Fruit fly (Drosophila melanogaster): Measurements from ENCODE around the gene CG13285.

Gene CG13285

DNA sequence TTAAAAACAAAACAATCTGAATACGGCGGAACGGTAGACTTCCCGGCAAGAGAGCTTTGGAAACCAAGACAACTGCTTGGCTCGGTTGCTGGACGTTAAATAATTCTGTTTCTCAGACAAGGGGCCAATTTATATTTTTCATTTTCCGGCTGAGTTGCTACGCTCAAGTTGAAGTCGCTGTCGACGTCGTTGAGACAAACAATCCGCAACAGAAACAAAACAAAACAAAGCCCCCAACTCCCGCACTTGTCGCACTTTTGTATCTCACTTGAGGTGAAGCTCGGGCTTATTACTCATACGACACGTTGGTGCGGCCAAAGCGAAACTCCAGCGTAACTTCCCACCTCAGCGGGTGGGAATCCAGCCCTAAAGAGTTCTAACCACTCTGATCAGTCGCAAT is at the start of gene CG13285:
TSS of gene CG13285 (minus strand) at position 101 of the 400 bp plus-strand sequence.
- TF ChIP-seq CG8478 (optimal IDR thresholded peaks at IDR 0.05) (no peak), CTCF (optimal IDR thresholded peaks at IDR 0.05) (no peak)

DNA sequence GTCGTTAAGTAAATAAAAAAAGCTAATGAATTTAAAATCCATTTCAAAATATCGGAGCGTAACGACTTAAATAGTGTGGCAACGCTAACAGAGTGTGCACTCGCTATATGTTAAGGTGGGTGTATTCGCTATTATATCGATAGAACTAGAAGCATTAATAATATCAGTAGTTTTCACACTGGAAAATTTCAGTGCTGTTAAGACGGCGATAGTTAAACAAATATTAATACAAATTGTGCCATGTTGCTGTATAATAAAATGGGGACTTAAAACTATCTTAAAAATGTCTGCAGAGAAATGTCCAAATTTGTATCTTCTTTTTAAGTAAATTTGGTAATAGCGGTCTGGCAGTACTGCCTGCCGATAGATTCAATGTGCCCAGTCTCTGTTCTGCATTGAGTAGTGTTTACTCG is 47.7 kb upstream of the CG13285 start:
- TF ChIP-seq CG8478 (optimal IDR thresholded peaks at IDR 0.05), result no peak
- TF ChIP-seq CTCF (optimal IDR thresholded peaks at IDR 0.05), result peak in 1 of 2 experiments; percentile 56

DNA sequence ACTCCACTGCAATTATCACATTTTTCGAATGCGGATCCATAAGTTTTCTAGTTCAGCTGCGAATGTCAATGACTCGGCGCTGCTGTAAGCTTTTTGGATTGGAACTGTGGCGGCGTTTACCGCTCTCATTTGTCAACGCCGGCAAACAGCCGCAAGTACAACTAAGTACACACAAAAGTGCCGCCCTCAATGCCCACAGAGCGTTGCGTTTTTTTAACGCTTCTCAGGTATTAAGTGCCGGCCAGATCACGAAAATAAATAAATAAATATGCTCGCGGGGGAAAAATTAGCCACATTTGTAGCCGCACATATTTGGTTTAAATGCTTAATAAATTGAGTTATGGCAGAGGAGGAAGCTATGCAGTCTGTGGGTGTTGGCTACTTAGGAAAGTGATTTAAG is 46.0 kb upstream of the CG13285 start:
- no peak for TF ChIP-seq CG8478 (optimal IDR thresholded peaks at IDR 0.05)
- TF ChIP-seq CTCF (optimal IDR thresholded peaks at IDR 0.05), result no peak

DNA sequence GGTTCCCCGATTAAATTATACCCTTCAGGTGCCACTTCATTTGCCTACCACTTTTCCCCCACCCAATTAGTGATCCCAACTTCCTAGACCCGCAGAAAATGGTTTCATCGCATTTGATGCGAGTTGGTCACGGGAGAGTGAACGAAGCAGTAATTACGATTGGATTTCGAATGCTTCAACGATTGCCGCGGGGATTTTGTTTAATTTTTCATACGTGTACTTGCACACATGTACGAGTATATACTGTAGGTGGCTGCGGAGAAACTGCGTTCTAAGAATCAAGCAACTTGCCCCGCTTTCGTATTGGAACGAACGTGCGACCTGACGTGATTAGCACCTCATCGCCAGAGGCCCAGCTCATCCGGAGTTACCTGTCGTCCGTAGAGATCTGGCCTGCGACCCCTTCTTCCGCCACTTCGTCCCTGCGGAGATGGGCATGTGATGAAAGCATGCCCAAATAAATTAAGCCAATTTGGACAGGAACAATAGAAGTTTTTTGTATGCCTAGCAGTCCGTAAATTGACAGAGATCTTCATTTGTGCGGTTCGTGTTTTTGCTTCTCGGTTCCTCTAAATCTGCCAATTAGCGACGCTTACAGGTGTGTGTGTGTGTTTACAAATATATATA is 45.0 kb upstream of the CG13285 start:
- TF ChIP-seq CG8478 (optimal IDR thresholded peaks at IDR 0.05) (no peak), CTCF (optimal IDR thresholded peaks at IDR 0.05) (no peak)

DNA sequence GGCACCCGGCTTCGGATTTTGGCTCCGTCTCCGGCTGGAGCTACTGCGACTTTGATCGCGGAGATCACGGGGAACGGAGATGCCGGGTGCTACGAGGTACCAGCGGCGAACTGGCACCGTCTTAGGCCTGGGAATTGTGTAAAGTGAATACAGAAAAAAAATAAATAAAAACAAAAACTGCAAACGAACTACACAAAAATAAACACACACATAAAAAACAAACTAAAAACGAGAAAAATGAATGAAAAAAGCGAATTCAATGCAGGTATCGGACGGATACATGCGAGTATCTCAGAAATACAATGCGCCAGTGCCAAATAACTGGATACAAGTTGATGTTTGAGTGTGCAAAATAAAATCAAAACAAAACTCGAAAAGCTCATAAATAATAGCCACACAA is 44.2 kb upstream of the CG13285 start:
- TF ChIP-seq CTCF (optimal IDR thresholded peaks at IDR 0.05) (no peak), CG8478 (optimal IDR thresholded peaks at IDR 0.05) (no peak)

DNA sequence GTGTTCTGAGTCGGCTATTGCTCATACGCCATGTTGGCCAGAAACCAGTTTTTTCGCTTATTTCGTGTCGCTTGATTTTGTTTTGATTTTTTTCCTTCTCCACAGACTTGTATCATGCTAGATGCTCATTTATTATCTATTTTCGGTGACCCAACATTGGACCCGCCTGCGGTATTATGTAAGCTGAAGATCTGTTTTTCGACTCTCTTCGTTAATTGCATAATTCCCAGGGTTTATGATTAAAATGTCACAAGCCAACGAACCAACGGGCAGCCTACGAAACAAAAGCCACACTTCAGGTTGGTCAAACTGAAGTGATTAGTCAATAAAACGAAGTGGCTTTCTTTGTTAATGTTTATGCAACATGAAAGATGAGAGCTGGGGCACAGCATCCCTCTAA is 43.0 kb upstream of the CG13285 start:
- no peak for TF ChIP-seq CTCF (optimal IDR thresholded peaks at IDR 0.05)
- no peak for TF ChIP-seq CG8478 (optimal IDR thresholded peaks at IDR 0.05)

DNA sequence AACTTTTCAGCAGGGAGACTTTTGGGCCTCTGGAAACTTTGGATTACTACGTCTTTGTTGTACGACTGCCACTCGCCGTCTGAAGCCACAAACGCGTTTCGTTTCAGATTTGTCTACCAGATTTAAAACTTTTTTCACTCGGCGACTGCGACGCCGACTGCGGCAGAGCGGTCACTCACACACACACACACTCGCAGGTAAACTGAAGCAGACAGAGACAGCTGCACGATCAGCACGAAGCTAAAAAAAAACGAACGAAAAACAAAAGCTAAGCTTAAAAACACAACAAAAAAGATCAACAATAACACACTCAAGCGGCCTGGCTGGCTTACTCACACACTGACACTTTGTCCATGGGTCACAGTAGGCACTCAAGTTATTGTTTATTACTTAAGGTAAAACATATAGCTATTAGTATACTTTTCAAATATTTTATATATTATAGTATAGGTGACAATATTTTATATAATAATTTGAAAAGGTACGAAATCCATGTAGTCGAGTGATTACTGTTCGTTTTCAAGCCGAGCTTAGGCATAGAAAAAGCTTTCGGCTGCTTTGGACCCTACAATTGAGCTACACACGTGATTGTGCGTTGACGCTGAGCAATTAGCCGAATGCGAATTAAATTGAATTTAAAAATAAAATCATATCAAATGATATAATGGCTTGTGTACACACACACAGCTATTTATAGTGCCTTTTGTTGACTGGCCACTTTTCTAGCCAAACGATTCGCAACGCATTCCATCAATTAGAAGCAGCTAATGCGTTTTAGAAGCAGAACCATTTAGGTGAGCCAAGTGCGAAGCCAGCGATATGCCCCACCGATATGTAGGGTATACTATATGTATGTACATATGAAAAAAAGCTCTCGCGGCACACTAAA is 41.9 kb upstream of the CG13285 start, which contains the start of gene Msr-110:
TSS of gene Msr-110 (minus strand) at position 99 of the 889 bp plus-strand sequence.
- no peak for TF ChIP-seq CTCF (optimal IDR thresholded peaks at IDR 0.05)
- no peak for TF ChIP-seq CG8478 (optimal IDR thresholded peaks at IDR 0.05)

DNA sequence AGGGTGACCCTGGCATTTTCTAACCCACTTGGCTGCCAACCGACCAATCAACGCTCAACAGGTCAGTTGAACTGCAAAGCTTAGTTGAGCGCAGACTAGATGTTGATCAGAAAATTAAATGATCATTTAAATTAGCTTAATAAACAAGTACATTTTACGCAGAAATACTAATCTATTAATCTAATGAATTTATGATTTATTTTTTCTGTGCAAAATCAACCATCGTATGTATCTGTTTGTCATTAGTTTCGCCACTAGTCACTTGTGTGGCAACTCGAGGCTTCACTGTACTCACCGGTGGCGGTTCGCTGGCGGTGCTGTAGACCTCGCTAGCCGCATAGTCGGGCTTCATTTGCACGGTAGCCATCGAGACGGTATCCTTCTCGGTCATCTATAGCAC is 41.0 kb upstream of the CG13285 start:
- TF ChIP-seq CTCF (optimal IDR thresholded peaks at IDR 0.05) (no peak), CG8478 (optimal IDR thresholded peaks at IDR 0.05) (no peak)

DNA sequence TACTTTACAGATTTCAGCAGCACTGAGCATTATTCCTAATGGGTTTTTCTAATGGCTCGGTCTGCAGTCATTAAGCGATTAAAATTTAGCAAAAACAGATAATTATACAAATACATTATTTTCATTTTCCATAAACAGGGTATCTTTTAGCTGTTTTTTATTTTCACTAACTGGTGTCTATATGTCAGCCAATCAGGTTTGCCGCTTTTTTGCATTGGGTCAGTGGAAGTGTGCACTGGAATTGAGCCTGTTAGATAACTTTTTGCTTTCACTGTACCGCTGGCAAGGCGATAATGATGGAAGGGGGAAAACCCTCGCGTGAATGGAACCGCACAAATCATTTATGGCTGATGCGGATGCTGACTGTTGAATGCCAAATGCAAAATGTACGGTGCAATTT is 40.0 kb upstream of the CG13285 start:
- TF ChIP-seq CG8478 (optimal IDR thresholded peaks at IDR 0.05) (no peak), CTCF (optimal IDR thresholded peaks at IDR 0.05) (no peak)

DNA sequence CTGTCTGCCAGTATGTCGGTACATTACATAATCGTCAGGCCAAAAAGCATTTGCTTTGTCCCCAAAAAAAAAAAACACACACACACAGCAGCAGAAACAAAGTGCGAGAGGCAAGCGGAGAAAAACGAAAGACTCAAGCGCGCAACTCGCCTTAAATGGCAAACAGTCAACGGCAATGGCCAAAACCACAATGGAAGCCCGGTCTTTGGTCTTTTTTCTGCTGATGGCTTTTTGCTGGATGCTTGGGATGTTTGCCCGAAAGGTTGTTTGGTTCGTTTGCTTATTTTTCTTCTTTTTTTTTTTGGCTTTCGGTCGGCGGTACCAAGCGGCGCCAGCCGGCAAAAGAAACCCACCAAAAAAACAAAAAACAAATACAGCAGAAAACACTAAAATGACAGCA is 35.5 kb upstream of the CG13285 start:
- TF ChIP-seq CG8478 (optimal IDR thresholded peaks at IDR 0.05) (no peak), CTCF (optimal IDR thresholded peaks at IDR 0.05) (no peak)

DNA sequence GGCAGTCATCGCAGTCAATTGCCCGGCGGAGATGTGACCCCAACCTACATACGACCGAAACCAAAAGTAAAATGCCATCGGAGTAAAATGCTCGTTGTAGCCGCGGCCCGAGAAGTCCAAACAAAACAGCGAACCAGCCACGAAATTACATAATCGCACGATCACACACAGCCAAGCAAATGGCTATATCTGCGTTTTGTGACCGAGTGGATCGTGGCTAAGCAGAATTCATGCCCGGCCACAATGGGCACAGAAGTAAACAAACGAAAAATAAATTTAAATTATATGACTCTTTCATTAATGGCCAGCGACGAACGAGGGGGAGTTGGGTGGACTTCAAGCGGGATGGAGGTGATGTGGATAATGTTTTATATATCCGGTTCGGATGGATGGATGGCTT is 34.2 kb upstream of the CG13285 start:
- TF ChIP-seq CG8478 (optimal IDR thresholded peaks at IDR 0.05), result no peak
- TF ChIP-seq CTCF (optimal IDR thresholded peaks at IDR 0.05), result no peak

DNA sequence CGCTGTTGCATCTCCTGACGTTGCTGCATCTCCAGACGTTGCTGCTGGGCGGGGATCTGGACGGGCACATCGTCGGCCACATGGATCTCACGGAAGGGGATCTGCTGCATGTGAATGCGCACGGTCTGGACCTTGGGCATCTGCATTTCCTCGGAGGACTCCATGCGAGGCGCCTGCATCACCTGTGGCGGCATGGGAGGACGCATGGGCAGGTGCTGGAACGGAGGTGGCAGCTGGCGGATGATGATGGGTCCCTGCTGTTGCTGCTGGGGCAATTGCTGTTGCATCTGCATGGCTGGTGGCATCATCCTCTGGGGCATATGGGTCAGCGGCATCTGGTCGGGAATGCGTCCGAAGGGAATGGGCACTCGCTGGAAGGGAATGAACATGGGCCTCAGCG is 32.8 kb upstream of the CG13285 start:
- TF ChIP-seq CTCF (optimal IDR thresholded peaks at IDR 0.05) (no peak), CG8478 (optimal IDR thresholded peaks at IDR 0.05) (no peak)

DNA sequence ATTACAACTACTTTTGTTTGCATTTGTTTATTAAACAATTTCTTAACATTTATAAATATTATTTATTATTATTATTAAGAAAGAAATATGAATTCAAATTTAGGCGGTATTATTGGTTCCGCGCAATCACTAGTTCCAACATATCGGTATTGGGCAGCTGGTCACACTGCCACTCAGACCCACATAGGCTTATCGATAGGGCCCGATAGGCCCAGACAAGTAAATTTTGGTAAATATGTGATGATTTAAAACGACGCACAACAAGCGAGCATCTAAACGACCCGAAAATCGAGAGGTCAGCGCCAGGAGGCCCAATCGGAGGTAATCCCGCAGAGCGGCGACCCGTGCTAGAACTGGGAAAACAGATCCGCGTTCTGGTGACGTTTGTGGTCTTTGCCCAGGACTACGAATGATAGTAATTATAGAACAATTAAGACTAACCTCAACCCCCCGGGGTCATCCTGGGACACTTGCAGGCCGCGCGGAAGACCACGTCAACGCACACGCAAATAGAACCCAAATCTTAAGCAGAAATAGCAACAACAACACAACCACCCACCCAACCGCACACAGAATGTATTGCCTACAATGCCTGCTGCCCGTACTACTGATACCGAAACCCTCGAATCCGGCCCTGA is 29.6 kb upstream of the CG13285 start, which contains the start of gene bc10:
TSS of gene bc10 (plus strand) at position 181 of the 638 bp plus-strand sequence.
- TF ChIP-seq CG8478 (optimal IDR thresholded peaks at IDR 0.05) (no peak), CTCF (optimal IDR thresholded peaks at IDR 0.05) (no peak)

DNA sequence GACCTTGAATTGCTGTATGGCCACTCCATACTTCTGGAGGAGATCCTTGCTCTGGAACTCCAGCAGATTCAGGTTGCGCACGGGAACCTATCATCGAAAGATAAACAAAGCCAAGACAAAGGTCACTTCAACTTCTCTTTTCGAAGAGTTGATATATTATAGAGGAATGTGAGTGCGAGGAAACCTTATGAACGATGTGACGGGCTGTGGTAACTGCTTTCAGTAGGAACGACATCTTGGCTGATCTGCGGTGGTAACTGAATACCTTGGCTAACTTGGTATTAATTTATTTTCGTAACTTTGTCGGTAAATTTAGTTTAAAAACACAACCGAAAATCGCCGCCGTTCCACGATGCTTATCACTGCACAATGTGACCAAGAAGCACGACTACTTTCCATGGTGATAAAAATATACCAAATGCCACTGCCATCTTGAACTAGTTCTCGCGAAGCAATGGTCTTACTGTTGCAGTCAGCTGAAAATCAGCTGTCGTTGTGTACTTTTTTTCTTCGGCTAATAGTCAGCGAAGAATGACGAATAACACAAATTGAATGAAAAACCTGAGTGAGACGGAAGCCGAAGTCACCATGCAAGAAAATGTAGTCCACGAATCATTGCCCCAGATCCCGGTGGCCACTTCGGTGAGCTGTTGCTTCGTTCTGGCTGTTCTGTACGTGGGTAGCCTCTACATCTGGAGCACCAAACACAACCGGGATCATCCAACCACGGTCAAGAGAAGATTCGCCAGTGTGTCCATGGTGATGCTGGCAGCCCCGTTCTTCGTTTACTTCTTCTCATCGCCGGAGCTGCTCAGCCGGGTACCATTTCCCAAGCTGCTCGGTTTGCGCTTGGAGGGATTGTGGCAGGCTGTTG is 28.0 kb upstream of the CG13285 start, which contains the start of the genes ScsbetaG and Sras:
TSS of gene ScsbetaG (minus strand) at position 383 of the 874 bp plus-strand sequence.
TSS of gene Sras (plus strand) at position 466 of the 874 bp plus-strand sequence.
- TF ChIP-seq CTCF (optimal IDR thresholded peaks at IDR 0.05) (peak; percentile 30 to 34), CG8478 (optimal IDR thresholded peaks at IDR 0.05) (no peak)
